Fruit fly (Drosophila melanogaster) whole organism, embryonic: Measurements from ENCODE around the gene CG42656.
A peak's percentile ranks its signal among the peaks of the same experiment; 100 is the strongest.

Experiments
- Abd-B ChIP-seq: fragments of 200-800 bp; sonication (Bioruptor generic); optimal IDR thresholded peaks from 2 replicates; lab custom pipeline; 2018; ENCODE audit warnings: missing biosample characterization, mild to moderate bottlenecking, missing genetic modification characterization, moderate library complexity
- Bgb ChIP-seq: fragments of 200-800 bp; sonication (Bioruptor generic); IDR thresholded peaks from 2 replicates; pipeline ENCODE4 v1.3.6; 2022; ENCODE audit warnings: missing biosample characterization, missing genetic modification characterization; ENCODE audit not compliant: partially characterized antibody
- CG10979 ChIP-seq: fragments of 200-800 bp; sonication (Bioruptor generic); optimal IDR thresholded peaks from 2 replicates; lab custom pipeline; 2018; ENCODE audit warnings: missing biosample characterization, mild to moderate bottlenecking, missing genetic modification characterization, moderate library complexity
- CG11504 ChIP-seq: fragments of 200-800 bp; sonication (Bioruptor generic); optimal IDR thresholded peaks from 3 replicates; lab custom pipeline; 2019; ENCODE audit warnings: missing biosample characterization, mild to moderate bottlenecking, missing genetic modification characterization, moderate library complexity
- CG12769 ChIP-seq: fragments of 200-800 bp; sonication (Bioruptor generic); optimal IDR thresholded peaks from 2 replicates; lab custom pipeline; 2019; ENCODE audit warnings: missing biosample characterization, mild to moderate bottlenecking, missing genetic modification characterization, moderate library complexity
- CG13287 ChIP-seq: fragments of 200-800 bp; sonication (Bioruptor generic); IDR thresholded peaks from 2 replicates; pipeline ENCODE4 v1.3.6; 2022; ENCODE audit warnings: missing biosample characterization, missing genetic modification characterization; ENCODE audit not compliant: partially characterized antibody
- CG14441 ChIP-seq: fragments of 200-800 bp; sonication (Bioruptor generic); IDR thresholded peaks from 2 replicates; pipeline ENCODE4 v1.3.6; 2022; ENCODE audit warnings: missing biosample characterization, missing genetic modification characterization
- CG1647 ChIP-seq: fragments of 200-800 bp; sonication (Bioruptor generic); optimal IDR thresholded peaks from 3 replicates; lab custom pipeline; 2016; ENCODE audit warnings: missing biosample characterization, missing genetic modification characterization
- CG17359 ChIP-seq: fragments of 200-800 bp; sonication (Bioruptor generic); optimal IDR thresholded peaks from 3 replicates; lab custom pipeline; 2018; ENCODE audit warnings: missing biosample characterization, mild to moderate bottlenecking, missing genetic modification characterization, moderate library complexity
- CG17829 ChIP-seq: fragments of 200-800 bp; optimal IDR thresholded peaks from 2 replicates; lab custom pipeline; 2019; ENCODE audit warnings: missing biosample characterization, mild to moderate bottlenecking, missing genetic modification characterization, moderate library complexity
- CG3065 ChIP-seq: fragments of 200-800 bp; sonication (Bioruptor generic); optimal IDR thresholded peaks from 2 replicates; lab custom pipeline; 2016; ENCODE audit warnings: missing biosample characterization, missing genetic modification characterization
- CG4328 ChIP-seq: fragments of 200-800 bp; sonication (Bioruptor generic); optimal IDR thresholded peaks from 3 replicates; lab custom pipeline; 2017; ENCODE audit warnings: missing biosample characterization, missing genetic modification reagents, missing genetic modification characterization
- CG5180 ChIP-seq: fragments of 200-800 bp; sonication (Bioruptor generic); optimal IDR thresholded peaks from 3 replicates; lab custom pipeline; 2017; ENCODE audit warnings: missing biosample characterization, missing genetic modification characterization, mild to moderate bottlenecking, moderate library complexity, missing genetic modification reagents
- CG7372 ChIP-seq: fragments of 200-800 bp; sonication (Bioruptor generic); IDR thresholded peaks from 2 replicates; pipeline ENCODE4 v1.3.6; 2022; ENCODE audit warnings: missing biosample characterization, missing genetic modification characterization
- CG7556 ChIP-seq: fragments of 200-800 bp; sonication (Bioruptor generic); optimal IDR thresholded peaks from 2 replicates; lab custom pipeline; 2017; ENCODE audit warnings: missing biosample characterization, mild to moderate bottlenecking, missing genetic modification characterization
- CG8388 ChIP-seq: fragments of 200-800 bp; sonication (Bioruptor generic); optimal IDR thresholded peaks from 2 replicates; lab custom pipeline; 2019; ENCODE audit warnings: missing biosample characterization, mild to moderate bottlenecking, missing genetic modification characterization, moderate library complexity
- Camta ChIP-seq: fragments of 200-800 bp; sonication (Bioruptor generic); optimal IDR thresholded peaks from 2 replicates; lab custom pipeline; 2016; ENCODE audit warnings: missing biosample characterization, missing genetic modification characterization
- D ChIP-seq, 2 experiments: fragments of 200-800 bp in 1 of 2; fragments of >200 bp in 1 of 2; sonication (Bioruptor generic) in 1 of 2; optimal IDR thresholded peaks; 2 replicates in 1 of 2; 3 replicates in 1 of 2; lab custom pipeline; 2017; ENCODE audit warnings: mild to moderate bottlenecking in 1 of 2, missing biosample characterization in 1 of 2, missing genetic modification characterization in 1 of 2, missing genetic modification reagents in 1 of 2
- Dad ChIP-seq: fragments of 200-800 bp; sonication (Bioruptor generic); optimal IDR thresholded peaks from 3 replicates; lab custom pipeline; 2016; ENCODE audit warnings: missing biosample characterization, missing genetic modification characterization
- Fer2 ChIP-seq: fragments of 200-800 bp; sonication (Bioruptor generic); optimal IDR thresholded peaks from 2 replicates; lab custom pipeline; 2018; ENCODE audit warnings: missing biosample characterization, mild to moderate bottlenecking, missing genetic modification characterization, moderate library complexity
- Mad ChIP-seq: fragments of 200-800 bp; sonication (Bioruptor generic); optimal IDR thresholded peaks from 2 replicates; lab custom pipeline; 2016; ENCODE audit warnings: missing biosample characterization, missing genetic modification characterization
- Med ChIP-seq: fragments of 200-800 bp; sonication (Bioruptor generic); peaks from one replicate; lab custom pipeline; 2016; ENCODE audit warnings: missing biosample characterization, missing genetic modification characterization, mild to moderate bottlenecking, inconsistent platforms, moderate library complexity
- Neu2 ChIP-seq: fragments of 200-800 bp; sonication (Bioruptor generic); optimal IDR thresholded peaks from 3 replicates; lab custom pipeline; 2016; ENCODE audit warnings: missing biosample characterization, missing genetic modification characterization, borderline replicate concordance
- Ptx1 ChIP-seq: fragments of 200-800 bp; sonication (Bioruptor generic); IDR thresholded peaks from 2 replicates; pipeline ENCODE4 v1.3.6; 2022; ENCODE audit warnings: missing biosample characterization, missing genetic modification characterization
- Rfx ChIP-seq: fragments of 200-800 bp; sonication (Bioruptor generic); IDR thresholded peaks from 2 replicates; pipeline ENCODE4 v1.3.6; 2022; ENCODE audit warnings: missing biosample characterization, missing genetic modification characterization
- Six4 ChIP-seq: fragments of 200-800 bp; sonication (Bioruptor generic); optimal IDR thresholded peaks from 2 replicates; lab custom pipeline; 2016; ENCODE audit warnings: missing biosample characterization, missing genetic modification characterization
- Tbp ChIP-seq: fragments of >200 bp; optimal IDR thresholded peaks from 2 replicates; lab custom pipeline; 2018; ENCODE audit warnings: missing biosample characterization, missing genetic modification characterization
- ash1 ChIP-seq: fragments of 200-800 bp; sonication (Bioruptor generic); optimal IDR thresholded peaks from 2 replicates; lab custom pipeline; 2018; ENCODE audit warnings: missing biosample characterization, mild to moderate bottlenecking, missing genetic modification characterization
- croc ChIP-seq: fragments of 200-800 bp; sonication (Bioruptor generic); conservative IDR thresholded peaks from 3 replicates; pipeline ENCODE4 v1.3.6; 2022; ENCODE audit warnings: missing biosample characterization, missing genetic modification characterization
- crp ChIP-seq, 2 experiments: fragments of 200-800 bp; sonication (Bioruptor generic); optimal IDR thresholded peaks; 2 replicates in 1 of 2; 3 replicates in 1 of 2; lab custom pipeline; 2017; ENCODE audit warnings: missing biosample characterization in 2 of 2, missing genetic modification characterization in 2 of 2, mild to moderate bottlenecking in 1 of 2, moderate library complexity in 1 of 2
- danr ChIP-seq: fragments of 200-800 bp; sonication (Bioruptor generic); IDR thresholded peaks from 2 replicates; pipeline ENCODE4 v1.3.6; 2022; ENCODE audit warnings: missing biosample characterization, missing genetic modification characterization
- ewg ChIP-seq: fragments of 200-800 bp; sonication (Bioruptor generic); optimal IDR thresholded peaks from 3 replicates; lab custom pipeline; 2017; ENCODE audit warnings: mild to moderate bottlenecking, missing biosample characterization, missing genetic modification reagents, missing genetic modification characterization
- fd3F ChIP-seq: fragments of 200-800 bp; sonication (Bioruptor generic); optimal IDR thresholded peaks from 2 replicates; lab custom pipeline; 2018; ENCODE audit warnings: missing biosample characterization, mild to moderate bottlenecking, missing genetic modification characterization, moderate library complexity
- gce ChIP-seq: fragments of 200-800 bp; sonication (Bioruptor generic); IDR thresholded peaks from 3 replicates; pipeline ENCODE4 v1.3.6; 2022; ENCODE audit warnings: missing biosample characterization, missing genetic modification characterization
- hkb ChIP-seq, 2 experiments: fragments of 200-800 bp in 1 of 2; fragments of >200 bp in 1 of 2; sonication (Bioruptor generic) in 1 of 2; IDR thresholded peaks in 1 of 2; optimal IDR thresholded peaks in 1 of 2; 2 replicates each; pipeline versions ENCODE4 v1.3.6 to Lab custom; 2017 to 2022; ENCODE audit warnings: missing biosample characterization in 1 of 2, missing genetic modification characterization in 1 of 2
- jing ChIP-seq: fragments of 200-800 bp; sonication (Bioruptor generic); optimal IDR thresholded peaks from 2 replicates; lab custom pipeline; 2018; ENCODE audit warnings: missing biosample characterization, mild to moderate bottlenecking, missing genetic modification characterization
- kay ChIP-seq: fragments of 200-800 bp; sonication (Bioruptor generic); optimal IDR thresholded peaks from 2 replicates; lab custom pipeline; 2016; ENCODE audit warnings: missing biosample characterization, missing genetic modification characterization
- lilli ChIP-seq: fragments of 200-800 bp; sonication (Bioruptor generic); optimal IDR thresholded peaks from 3 replicates; lab custom pipeline; 2016; ENCODE audit warnings: missing biosample characterization, missing genetic modification characterization
- lmd ChIP-seq: fragments of 200-800 bp; sonication (Bioruptor generic); IDR thresholded peaks from 2 replicates; pipeline ENCODE4 v1.3.6; 2022; ENCODE audit warnings: missing biosample characterization, missing genetic modification characterization
- maf-S ChIP-seq: fragments of 200-800 bp; sonication (Bioruptor generic); optimal IDR thresholded peaks from 2 replicates; lab custom pipeline; 2016; ENCODE audit warnings: missing biosample characterization, missing genetic modification characterization
- mam ChIP-seq: fragments of 200-800 bp; sonication (Bioruptor generic); optimal IDR thresholded peaks from 3 replicates; lab custom pipeline; 2016; ENCODE audit warnings: missing biosample characterization, missing genetic modification characterization
- nerfin-2 ChIP-seq: fragments of 200-800 bp; sonication (Bioruptor generic); IDR thresholded peaks from 2 replicates; pipeline ENCODE4 v1.3.6; 2022; ENCODE audit warnings: missing biosample characterization, missing genetic modification characterization; ENCODE audit not compliant: partially characterized antibody
- otp ChIP-seq: fragments of 200-800 bp; sonication (Bioruptor generic); IDR thresholded peaks from 3 replicates; pipeline ENCODE4, ENCODE4 v1.3.6; 2022; ENCODE audit warnings: missing biosample characterization, missing genetic modification characterization
- salm ChIP-seq: fragments of 200-800 bp; sonication (Bioruptor generic); optimal IDR thresholded peaks from 2 replicates; lab custom pipeline; 2018; ENCODE audit warnings: missing biosample characterization, mild to moderate bottlenecking, missing genetic modification characterization
- scrt ChIP-seq: fragments of 200-800 bp; sonication (Bioruptor generic); optimal IDR thresholded peaks from 2 replicates; lab custom pipeline; 2018; ENCODE audit warnings: missing biosample characterization, mild to moderate bottlenecking, missing genetic modification characterization, moderate library complexity
- sisA ChIP-seq: fragments of 200-800 bp; sonication (Bioruptor generic); IDR thresholded peaks from 2 replicates; pipeline ENCODE4 v1.3.6; 2022; ENCODE audit warnings: missing biosample characterization, missing genetic modification characterization
- stc ChIP-seq: fragments of 200-800 bp; sonication (Bioruptor generic); IDR thresholded peaks from 2 replicates; pipeline ENCODE4 v1.3.6; 2022; ENCODE audit warnings: missing biosample characterization, missing genetic modification characterization
- tio ChIP-seq: fragments of 200-800 bp; sonication (Bioruptor generic); optimal IDR thresholded peaks from 2 replicates; lab custom pipeline; 2017; ENCODE audit warnings: missing biosample characterization, missing genetic modification characterization, inconsistent platforms
- unpg ChIP-seq: fragments of 200-800 bp; sonication (Bioruptor generic); optimal IDR thresholded peaks from 3 replicates; lab custom pipeline; 2018; ENCODE audit warnings: missing biosample characterization, mild to moderate bottlenecking, missing genetic modification characterization, moderate library complexity

Gene CG42656

DNA sequence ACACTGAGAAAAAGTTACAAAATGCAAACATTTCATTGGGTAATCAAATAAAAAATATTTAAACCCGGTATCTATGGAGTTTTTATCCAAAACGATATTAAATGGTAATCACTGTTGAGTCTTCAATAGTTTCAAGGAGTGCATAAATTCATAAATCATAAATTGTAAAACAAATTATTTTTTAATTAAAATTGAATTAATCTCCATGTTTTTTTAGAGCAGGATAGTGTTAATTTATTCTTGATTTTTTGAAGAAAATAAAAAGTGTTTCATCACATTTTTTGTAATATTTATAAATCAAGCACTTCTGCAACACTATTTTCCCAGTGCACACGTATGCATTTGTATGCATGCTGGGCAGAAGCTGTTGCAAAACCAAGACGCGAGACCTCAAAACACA, 2.2 kb downstream of the CG42656 start (continued):
- TF ChIP-seq ash1 (GFP tag; lab: Kevin White, UChicago) (no peak), CG7372 (GFP tag; lab: Robert Waterston, UW) (no peak), crp (GFP tag; optimal IDR thresholded peaks at IDR 0.05; lab: Kevin White, UChicago) (no peak), tio (peak; percentile 54), CG17359 (peak; percentile 80), CG14441 (GFP tag; lab: Robert Waterston, UW) (peak; percentile 33; the same call in 1 of the 2 replicates), nerfin-2 (GFP tag; lab: Robert Waterston, UW) (no peak), CG5180 (GFP tag; lab: Kevin White, UChicago) (peak; percentile 47), lmd (GFP tag; lab: Robert Waterston, UW) (peak; percentile 36; the same call in 1 of the 2 replicates), CG7556 (GFP tag; lab: Kevin White, UChicago) (peak; percentile 55), CG17829 (no peak), CG12769 (tag; lab: Kevin White, UChicago) (no peak), Abd-B (peak; percentile 74), otp (no peak), Fer2 (tag; lab: Kevin White, UChicago) (peak; percentile 17), CG11504 (tag; lab: Kevin White, UChicago) (peak; percentile 90), Dad (GFP tag; lab: Kevin White, UChicago) (no peak), CG1647 (GFP tag; lab: Kevin White, UChicago) (no peak), danr (GFP tag; lab: Robert Waterston, UW) (no peak), stc (GFP tag; lab: Robert Waterston, UW) (peak; percentile 38; the same call in 1 of the 2 replicates), ewg (GFP tag; lab: Kevin White, UChicago) (peak; percentile 48), Tbp (GFP tag; lab: Kevin White, UChicago) (no peak), jing (GFP tag; lab: Kevin White, UChicago) (peak; percentile 34), hkb (optimal IDR thresholded peaks at IDR 0.05; lab: Kevin White, UChicago) (no peak), hkb (GFP tag; IDR thresholded peaks at IDR 0.05; lab: Robert Waterston, UW) (peak; percentile 67), Ptx1 (GFP tag; lab: Robert Waterston, UW) (peak; percentile 66), CG3065 (GFP tag; lab: Kevin White, UChicago) (no peak), Neu2 (GFP tag; lab: Kevin White, UChicago) (no peak), Six4 (GFP tag; lab: Kevin White, UChicago) (peak; percentile 47), gce (GFP tag; lab: Robert Waterston, UW) (0 out of 3 replicates have a peak, but pooled peaks have one; percentile 10), Bgb (no peak), salm (tag; lab: Kevin White, UChicago) (peak; percentile 27), CG10979 (tag; lab: Kevin White, UChicago) (no peak), sisA (GFP tag; lab: Robert Waterston, UW) (peak; percentile 45), kay (GFP tag; lab: Kevin White, UChicago) (no peak), CG13287 (GFP tag; lab: Robert Waterston, UW) (no peak), D (optimal IDR thresholded peaks at IDR 0.05; lab: Kevin White, UChicago) (no peak), D (GFP tag; optimal IDR thresholded peaks at IDR 0.05; lab: Kevin White, UChicago) (peak; percentile 31), scrt (GFP tag; lab: Kevin White, UChicago) (peak; percentile 13), Rfx (peak; percentile 17; the same call in 1 of the 2 replicates), CG8388 (GFP tag; lab: Kevin White, UChicago) (peak; percentile 66), unpg (GFP tag; lab: Kevin White, UChicago) (peak; percentile 65), CG4328 (GFP tag; lab: Kevin White, UChicago) (peak; percentile 8), croc (GFP tag; lab: Robert Waterston, UW) (peak; percentile 16; the same call in 1 of the 3 replicates), Med (peak; percentile 24), lilli (GFP tag; lab: Kevin White, UChicago) (no peak), mam (GFP tag; lab: Kevin White, UChicago) (no peak), maf-S (GFP tag; lab: Kevin White, UChicago) (no peak), fd3F (GFP tag; lab: Kevin White, UChicago) (no peak), Mad (GFP tag; lab: Kevin White, UChicago) (no peak), Camta (GFP tag; lab: Kevin White, UChicago) (no peak)
